Fruit fly (Drosophila melanogaster) whole organism, embryonic: ENCODE data around the gene CG43121.

Experiments
- Atf-2 ChIP-seq: fragments of 200-800 bp; sonication (Bioruptor generic); optimal IDR thresholded peaks from 2 replicates; lab custom pipeline; 2016; ENCODE audit warnings: missing biosample characterization, missing genetic modification characterization
- CG10147 ChIP-seq: fragments of 200-800 bp; sonication (Bioruptor generic); optimal IDR thresholded peaks from 2 replicates; lab custom pipeline; 2019; ENCODE audit warnings: missing biosample characterization, mild to moderate bottlenecking, missing genetic modification characterization, moderate library complexity
- CG10267 ChIP-seq: fragments of 200-800 bp; sonication (Bioruptor generic); optimal IDR thresholded peaks from 2 replicates; lab custom pipeline; 2018; ENCODE audit warnings: missing biosample characterization, mild to moderate bottlenecking, missing genetic modification characterization, moderate library complexity
- CG11456 ChIP-seq: fragments of 200-800 bp; sonication (Bioruptor generic); IDR thresholded peaks from 3 replicates; pipeline ENCODE4 v1.3.6; 2022; ENCODE audit warnings: missing biosample characterization, missing genetic modification characterization
- CG12236 ChIP-seq: fragments of 200-800 bp; sonication (Bioruptor generic); optimal IDR thresholded peaks from 2 replicates; lab custom pipeline; 2016; ENCODE audit warnings: missing biosample characterization, missing genetic modification characterization
- CG12659 ChIP-seq: fragments of 200-800 bp; sonication (Bioruptor generic); optimal IDR thresholded peaks from 3 replicates; lab custom pipeline; 2017; ENCODE audit warnings: mild to moderate bottlenecking, missing biosample characterization, missing genetic modification reagents, missing genetic modification characterization
- CG14441 ChIP-seq: fragments of 200-800 bp; sonication (Bioruptor generic); IDR thresholded peaks from 2 replicates; pipeline ENCODE4 v1.3.6; 2022; ENCODE audit warnings: missing biosample characterization, missing genetic modification characterization
- CG15479 ChIP-seq: fragments of 200-800 bp; sonication (Bioruptor generic); optimal IDR thresholded peaks from 3 replicates; lab custom pipeline; 2019; ENCODE audit warnings: missing biosample characterization, mild to moderate bottlenecking, missing genetic modification characterization, moderate library complexity
- CG16813 ChIP-seq: fragments of 200-800 bp; sonication (Bioruptor generic); IDR thresholded peaks from 3 replicates; pipeline ENCODE4 v1.3.6; 2022; ENCODE audit warnings: missing biosample characterization, missing genetic modification characterization; ENCODE audit not compliant: partially characterized antibody
- CG16815 ChIP-seq: fragments of 200-800 bp; sonication (Bioruptor generic); optimal IDR thresholded peaks from 3 replicates; lab custom pipeline; 2017; ENCODE audit warnings: missing biosample characterization, mild to moderate bottlenecking, missing genetic modification characterization
- CG18476 ChIP-seq: fragments of 200-800 bp; sonication (Bioruptor generic); optimal IDR thresholded peaks from 2 replicates; lab custom pipeline; 2016; ENCODE audit warnings: missing biosample characterization, mild to moderate bottlenecking, missing genetic modification characterization
- CG2129 ChIP-seq: fragments of 200-800 bp; sonication (Bioruptor generic); IDR thresholded peaks from 2 replicates; pipeline ENCODE4 v1.3.6; 2022; ENCODE audit warnings: missing biosample characterization, missing genetic modification characterization; ENCODE audit not compliant: partially characterized antibody
- CG3281 ChIP-seq: fragments of 200-800 bp; sonication (Bioruptor generic); optimal IDR thresholded peaks from 3 replicates; lab custom pipeline; 2017; ENCODE audit warnings: missing biosample characterization, mild to moderate bottlenecking, missing genetic modification characterization
- CG3407 ChIP-seq: fragments of 200-800 bp; sonication (Bioruptor generic); optimal IDR thresholded peaks from 2 replicates; lab custom pipeline; 2018; ENCODE audit warnings: missing biosample characterization, mild to moderate bottlenecking, missing genetic modification characterization
- CG34376 ChIP-seq: fragments of 200-800 bp; sonication (Bioruptor generic); optimal IDR thresholded peaks from 2 replicates; lab custom pipeline; 2018; ENCODE audit warnings: missing biosample characterization, mild to moderate bottlenecking, missing genetic modification characterization
- CG3847 ChIP-seq: fragments of 200-800 bp; sonication (Bioruptor generic); IDR thresholded peaks from 2 replicates; pipeline ENCODE4 v1.3.6; 2022; ENCODE audit warnings: missing biosample characterization, missing genetic modification characterization
- CG7372 ChIP-seq: fragments of 200-800 bp; sonication (Bioruptor generic); IDR thresholded peaks from 2 replicates; pipeline ENCODE4 v1.3.6; 2022; ENCODE audit warnings: missing biosample characterization, missing genetic modification characterization
- CG7839 ChIP-seq: fragments of 200-800 bp; sonication (Bioruptor generic); optimal IDR thresholded peaks from 3 replicates; lab custom pipeline; 2018; ENCODE audit warnings: missing biosample characterization, mild to moderate bottlenecking, missing genetic modification characterization, moderate library complexity
- CG9437 ChIP-seq: fragments of 200-800 bp; sonication (Bioruptor generic); optimal IDR thresholded peaks from 2 replicates; lab custom pipeline; 2018; ENCODE audit warnings: missing biosample characterization, mild to moderate bottlenecking, missing genetic modification characterization
- CG9932 ChIP-seq: fragments of 200-800 bp; sonication (Bioruptor generic); IDR thresholded peaks from 2 replicates; pipeline ENCODE4 v1.3.6; 2022; ENCODE audit warnings: missing biosample characterization, missing genetic modification characterization
- CrebB ChIP-seq: fragments of 200-800 bp; sonication (Bioruptor generic); optimal IDR thresholded peaks from 3 replicates; lab custom pipeline; 2018; ENCODE audit warnings: missing biosample characterization, mild to moderate bottlenecking, missing genetic modification characterization
- Dek ChIP-seq: fragments of 200-800 bp; sonication (Bioruptor generic); optimal IDR thresholded peaks from 3 replicates; lab custom pipeline; 2019; ENCODE audit warnings: missing biosample characterization, mild to moderate bottlenecking, missing genetic modification characterization, moderate library complexity
- HLH4C ChIP-seq: fragments of 200-800 bp; sonication (Bioruptor generic); IDR thresholded peaks from 3 replicates; pipeline ENCODE4 v1.3.6; 2022; ENCODE audit warnings: missing biosample characterization, missing genetic modification characterization; ENCODE audit not compliant: partially characterized antibody
- Mrtf ChIP-seq: fragments of 200-800 bp; sonication (Bioruptor generic); IDR thresholded peaks from 3 replicates; pipeline ENCODE4 v1.3.6; 2022; ENCODE audit warnings: missing biosample characterization, missing genetic modification characterization
- NfI ChIP-seq: fragments of 200-800 bp; sonication (Bioruptor generic); optimal IDR thresholded peaks from 3 replicates; lab custom pipeline; 2018; ENCODE audit warnings: missing biosample characterization, mild to moderate bottlenecking, missing genetic modification characterization, moderate library complexity
- Six4 ChIP-seq: fragments of 200-800 bp; sonication (Bioruptor generic); optimal IDR thresholded peaks from 2 replicates; lab custom pipeline; 2016; ENCODE audit warnings: missing biosample characterization, missing genetic modification characterization
- Tbp ChIP-seq: fragments of >200 bp; optimal IDR thresholded peaks from 2 replicates; lab custom pipeline; 2018; ENCODE audit warnings: missing biosample characterization, missing genetic modification characterization
- Vsx1 ChIP-seq: fragments of 200-800 bp; sonication (Bioruptor generic); optimal IDR thresholded peaks from 2 replicates; lab custom pipeline; 2017; ENCODE audit warnings: missing biosample characterization, mild to moderate bottlenecking, missing genetic modification characterization, missing genetic modification reagents
- ab ChIP-seq: fragments of 200-800 bp; sonication (Bioruptor generic); optimal IDR thresholded peaks from 2 replicates; lab custom pipeline; 2016; ENCODE audit warnings: missing biosample characterization, missing genetic modification characterization
- abd-A ChIP-seq: fragments of 200-800 bp; sonication (Bioruptor generic); optimal IDR thresholded peaks from 3 replicates; lab custom pipeline; 2019; ENCODE audit warnings: missing biosample characterization, mild to moderate bottlenecking, missing genetic modification characterization, moderate library complexity
- ap ChIP-seq: fragments of 200-800 bp; sonication (Bioruptor generic); IDR thresholded peaks from 2 replicates; pipeline ENCODE4 v1.3.6; 2022; ENCODE audit warnings: missing biosample characterization, missing genetic modification characterization
- ato ChIP-seq: fragments of 200-800 bp; sonication (Bioruptor generic); IDR thresholded peaks from 2 replicates; pipeline ENCODE4 v1.3.6; 2022; ENCODE audit warnings: missing biosample characterization, missing genetic modification characterization; ENCODE audit not compliant: partially characterized antibody
- cato ChIP-seq: fragments of 200-800 bp; sonication (Bioruptor generic); optimal IDR thresholded peaks from 2 replicates; lab custom pipeline; 2016; ENCODE audit warnings: missing biosample characterization, missing genetic modification characterization, borderline replicate concordance
- chinmo ChIP-seq: fragments of 200-800 bp; sonication (Bioruptor generic); IDR thresholded peaks from 4 replicates; pipeline ENCODE4 v1.3.6; 2022; ENCODE audit warnings: missing biosample characterization, missing genetic modification characterization; ENCODE audit not compliant: partially characterized antibody
- chn ChIP-seq: fragments of 200-800 bp; sonication (Bioruptor generic); optimal IDR thresholded peaks from 2 replicates; lab custom pipeline; 2016; ENCODE audit warnings: missing biosample characterization, missing genetic modification characterization
- dati ChIP-seq: fragments of 200-800 bp; sonication (Bioruptor generic); IDR thresholded peaks from 2 replicates; pipeline ENCODE4 v1.3.6; 2022; ENCODE audit warnings: missing biosample characterization, missing genetic modification characterization
- dmrt99B ChIP-seq: fragments of 200-800 bp; sonication (Bioruptor generic); optimal IDR thresholded peaks from 2 replicates; lab custom pipeline; 2018; ENCODE audit warnings: missing biosample characterization, mild to moderate bottlenecking, missing genetic modification characterization, moderate library complexity
- gcm2 ChIP-seq: fragments of 200-800 bp; sonication (Bioruptor generic); optimal IDR thresholded peaks from 2 replicates; lab custom pipeline; 2016; ENCODE audit warnings: missing biosample characterization, missing genetic modification characterization
- ham ChIP-seq: fragments of 200-800 bp; sonication (Bioruptor generic); IDR thresholded peaks from 2 replicates; pipeline ENCODE4 v1.3.6; 2022; ENCODE audit warnings: missing biosample characterization, missing genetic modification characterization
- hbn ChIP-seq: fragments of 200-800 bp; sonication (Bioruptor generic); IDR thresholded peaks from 2 replicates; pipeline ENCODE4 v1.3.6; 2022; ENCODE audit warnings: missing biosample characterization, missing genetic modification characterization; ENCODE audit not compliant: partially characterized antibody
- lbe ChIP-seq: fragments of 200-800 bp; sonication (Bioruptor generic); optimal IDR thresholded peaks from 2 replicates; lab custom pipeline; 2016; ENCODE audit warnings: missing biosample characterization, mild to moderate bottlenecking, missing genetic modification characterization
- pho ChIP-seq: fragments of 200-800 bp; sonication (Bioruptor generic); optimal IDR thresholded peaks from 2 replicates; lab custom pipeline; 2016; ENCODE audit warnings: missing biosample characterization, missing genetic modification characterization
- repo ChIP-seq: fragments of 200-800 bp; sonication (Bioruptor generic); optimal IDR thresholded peaks from 2 replicates; lab custom pipeline; 2016; ENCODE audit warnings: missing biosample characterization, missing genetic modification characterization
- rib ChIP-seq: fragments of 200-800 bp; sonication (Bioruptor generic); IDR thresholded peaks from 2 replicates; pipeline ENCODE4 v1.3.6; 2022; ENCODE audit warnings: missing biosample characterization, missing genetic modification characterization
- seq ChIP-seq: fragments of 200-800 bp; sonication (Bioruptor generic); IDR thresholded peaks from 2 replicates; pipeline ENCODE4 v1.3.6; 2022; ENCODE audit warnings: missing biosample characterization, missing genetic modification characterization
- slp2 ChIP-seq: fragments of 200-800 bp; sonication (Bioruptor generic); optimal IDR thresholded peaks from 2 replicates; lab custom pipeline; 2016; ENCODE audit warnings: missing biosample characterization, missing genetic modification characterization
- tgo ChIP-seq: fragments of 200-800 bp; sonication (Bioruptor generic); IDR thresholded peaks from 3 replicates; pipeline ENCODE4 v1.3.6; 2022; ENCODE audit warnings: missing biosample characterization, missing genetic modification characterization
- unc-4 ChIP-seq: fragments of 200-800 bp; sonication (Bioruptor generic); IDR thresholded peaks from 2 replicates; pipeline ENCODE4 v1.3.6; 2022; ENCODE audit warnings: missing biosample characterization, missing genetic modification characterization; ENCODE audit not compliant: partially characterized antibody
- usp ChIP-seq: fragments of >200 bp; optimal IDR thresholded peaks from 2 replicates; lab custom pipeline; 2017; ENCODE audit warnings: missing biosample characterization, missing genetic modification characterization
- vnd ChIP-seq: fragments of 200-800 bp; sonication (Bioruptor generic); IDR thresholded peaks from 3 replicates; pipeline ENCODE4 v1.3.6; 2022; ENCODE audit warnings: missing biosample characterization, missing genetic modification characterization; ENCODE audit not compliant: partially characterized antibody

The CG43121 gene

dm6 chr3L:14665802-14666351, 6.4 kb downstream of the CG43121 start (continued):
- TF ChIP-seq CG7839 (peak; percentile 93), hbn (GFP tag; lab: Robert Waterston, UW) (no peak), dmrt99B (peak; percentile 91), CG34376 (GFP tag; lab: Kevin White, UChicago) (peak; percentile 60), pho (peak; percentile 84), CG7372 (peak; percentile 72), lbe (peak; percentile 27), CG15479 (GFP tag; lab: Kevin White, UChicago) (no peak), CG3281 (GFP tag; lab: Kevin White, UChicago) (peak; percentile 85), CG3847 (peak; percentile 76), gcm2 (GFP tag; lab: Kevin White, UChicago) (peak; percentile 82), chn (GFP tag; lab: Kevin White, UChicago) (peak; percentile 90), CG10267 (tag; lab: Kevin White, UChicago) (peak; percentile 85), CG3407 (peak; percentile 79), CG9932 (peak; percentile 69), abd-A (peak; percentile 90), repo (GFP tag; lab: Kevin White, UChicago) (peak; percentile 87), NfI (peak; percentile 86), rib (GFP tag; lab: Robert Waterston, UW) (peak; percentile 57), CG12659 (peak; percentile 88), Vsx1 (GFP tag; lab: Kevin White, UChicago) (peak; percentile 75), unc-4 (GFP tag; lab: Robert Waterston, UW) (no peak), Six4 (peak; percentile 88), CG14441 (GFP tag; lab: Robert Waterston, UW) (peak; percentile 85), tgo (GFP tag; lab: Robert Waterston, UW) (peak; percentile 85), HLH4C (GFP tag; lab: Robert Waterston, UW) (no peak), CG12236 (GFP tag; lab: Kevin White, UChicago) (peak; percentile 81), slp2 (peak; percentile 88), chinmo (GFP tag; lab: Robert Waterston, UW) (no peak), Mrtf (GFP tag; lab: Robert Waterston, UW) (peak; percentile 77), CG16813 (GFP tag; lab: Robert Waterston, UW) (no peak), CrebB (tag; lab: Kevin White, UChicago) (peak; percentile 83), ham (GFP tag; lab: Robert Waterston, UW) (no peak), CG10147 (GFP tag; lab: Kevin White, UChicago) (peak; percentile 88), Dek (tag; lab: Kevin White, UChicago) (peak; percentile 75), CG11456 (GFP tag; lab: Robert Waterston, UW) (peak; percentile 83), ato (GFP tag; lab: Robert Waterston, UW) (no peak), ab (peak; percentile 60), ap (GFP tag; lab: Robert Waterston, UW) (peak; percentile 79), Tbp (GFP tag; lab: Kevin White, UChicago) (no peak), vnd (GFP tag; lab: Robert Waterston, UW) (no peak), Atf-2 (GFP tag; lab: Kevin White, UChicago) (peak; percentile 86), CG2129 (GFP tag; lab: Robert Waterston, UW) (no peak), CG16815 (GFP tag; lab: Kevin White, UChicago) (peak; percentile 83), seq (GFP tag; lab: Robert Waterston, UW) (peak; percentile 83), cato (peak; percentile 78), dati (GFP tag; lab: Robert Waterston, UW) (peak; percentile 64), usp (GFP tag; lab: Kevin White, UChicago) (no peak), CG9437 (GFP tag; lab: Kevin White, UChicago) (peak; percentile 72), CG18476 (GFP tag; lab: Kevin White, UChicago) (peak; percentile 82)
